Fruit fly (Drosophila melanogaster): ENCODE results near the gene CG42553.

DNA sequence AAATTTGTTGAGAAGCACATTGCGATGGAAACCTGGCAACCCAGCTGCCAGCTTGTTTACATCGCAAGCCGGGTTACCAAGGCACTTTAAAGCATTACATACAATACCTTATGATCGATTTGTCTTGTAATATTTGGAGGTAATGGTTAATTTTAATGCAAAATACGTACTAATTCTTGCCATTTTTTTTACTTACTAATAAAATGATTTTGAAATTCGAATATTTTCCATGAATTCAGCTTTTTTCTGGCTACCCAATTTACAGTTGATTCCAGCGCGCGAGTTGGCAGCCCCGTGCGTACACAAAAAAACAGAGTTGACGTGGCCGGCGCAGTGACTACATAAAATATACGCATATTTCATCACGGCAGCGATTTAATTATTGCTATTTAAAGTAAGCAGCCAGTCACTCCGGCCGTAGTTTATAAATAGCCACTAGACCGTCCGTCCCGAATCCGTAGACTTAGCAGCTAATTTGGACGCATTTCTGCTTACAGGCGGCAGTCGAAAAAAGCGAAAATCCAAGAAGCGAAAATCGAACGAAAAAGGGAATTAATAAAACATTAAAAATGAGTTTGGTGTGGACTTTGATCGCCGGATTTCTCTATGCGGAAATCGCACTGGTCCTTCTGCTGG is 3.8 kb downstream of the CG42553 start, which contains the start of the genes CG13901 and CG13887:
- TF ChIP-seq CTCF (optimal IDR thresholded peaks at IDR 0.05): peak in 1 of 2 experiments; percentile 2
- TF ChIP-seq CG8478 (optimal IDR thresholded peaks at IDR 0.05): no peak
